Fruit fly (Drosophila melanogaster): ENCODE results near the gene Alg1.

Alg1 gene

DNA sequence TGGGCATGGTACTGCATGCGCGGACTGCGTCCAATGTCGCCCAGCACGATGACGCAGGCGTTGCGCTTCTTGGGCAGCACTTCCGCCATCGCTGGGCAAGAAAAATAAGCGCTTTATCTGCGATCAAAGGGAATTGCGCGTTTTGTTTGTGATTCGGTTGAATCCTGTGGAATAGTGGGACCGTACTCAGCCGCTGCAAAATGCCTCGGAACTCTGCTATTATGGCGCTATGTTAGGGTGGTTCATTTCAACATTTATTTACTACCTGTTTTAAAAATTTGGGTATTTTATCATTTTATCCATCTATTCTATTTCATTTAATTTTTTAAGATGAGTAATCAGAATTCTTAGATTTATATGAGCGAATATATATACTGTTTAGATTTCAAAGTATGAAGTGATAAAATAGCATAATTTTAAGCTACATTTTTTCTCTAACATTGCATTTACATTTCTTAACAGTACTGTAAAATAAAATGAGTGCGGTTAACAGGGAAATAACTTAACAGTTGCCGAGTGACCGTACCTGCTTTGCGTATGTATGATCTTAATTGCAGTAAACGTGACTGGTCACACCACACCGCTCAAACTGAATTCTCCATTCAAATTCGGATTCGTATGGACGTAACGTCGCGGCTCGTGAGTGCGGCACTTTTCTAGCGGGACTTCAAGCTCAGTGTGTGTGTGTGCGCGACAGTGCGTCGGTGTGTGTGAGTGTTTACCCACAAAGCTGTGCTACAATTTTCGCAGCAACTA is at the start of gene Alg1, which contains the start of gene tinc:
Alg1 (minus strand) TSS at position 184 of the 756 bp plus-strand sequence.
tinc (plus strand) TSS at position 591 of the 756 bp plus-strand sequence.
- TF ChIP-seq CG17801 (GFP tag; optimal IDR thresholded peaks at IDR 0.05; ENCODE audit: partially characterized antibody) = peak; percentile 96

DNA sequence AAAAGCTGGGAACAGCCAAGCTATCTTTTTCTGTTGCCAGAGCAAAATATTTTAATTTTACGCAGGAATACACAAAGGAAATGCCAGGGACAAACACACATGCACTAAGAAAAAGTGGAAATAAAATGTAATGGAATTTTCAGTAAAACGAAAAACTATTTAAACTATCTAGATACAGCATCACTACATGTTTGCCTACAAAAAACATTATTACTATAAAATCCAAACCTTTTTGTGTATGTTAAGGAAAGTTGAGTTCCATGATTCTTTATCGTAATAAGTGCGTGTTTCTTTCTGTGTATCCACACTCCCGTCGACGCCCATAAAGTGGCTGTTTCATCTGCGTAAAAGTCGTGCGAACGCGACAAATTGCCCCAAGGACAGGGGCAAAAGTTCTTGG is 38.2 kb upstream of the Alg1 start:
- no peak for TF ChIP-seq CG17801 (GFP tag; optimal IDR thresholded peaks at IDR 0.05; ENCODE audit: partially characterized antibody)

- no peak for TF ChIP-seq CG17801 (GFP tag; optimal IDR thresholded peaks at IDR 0.05; ENCODE audit: partially characterized antibody)
Measured at dm6 chr3R:17846966-17847365, 36.0 kb upstream of the Alg1 start.

DNA sequence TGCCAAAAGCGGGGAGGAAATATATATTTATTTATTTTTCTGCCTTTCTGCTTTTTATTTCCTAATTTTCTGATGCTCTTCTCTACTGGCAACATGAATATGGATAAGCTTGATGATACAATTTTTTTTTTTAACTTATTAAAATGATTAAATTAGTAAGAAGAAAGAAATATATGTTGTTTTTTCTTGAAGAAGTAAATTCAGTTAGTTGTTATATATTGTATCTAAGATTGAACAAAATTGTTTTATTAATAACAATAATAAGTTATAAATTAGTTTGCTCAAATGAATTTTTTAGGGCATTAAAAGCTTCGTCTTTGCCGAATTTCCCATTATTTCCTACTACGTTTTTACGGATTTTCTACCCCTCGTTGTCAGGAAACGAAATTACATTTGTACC is 19.6 kb upstream of the Alg1 start:
- TF ChIP-seq CG17801 (GFP tag; optimal IDR thresholded peaks at IDR 0.05; ENCODE audit: partially characterized antibody) = no peak

- TF ChIP-seq CG17801 (GFP tag; optimal IDR thresholded peaks at IDR 0.05; ENCODE audit: partially characterized antibody) = no peak
Measured at dm6 chr3R:17828653-17829052, 17.7 kb upstream of the Alg1 start.

DNA sequence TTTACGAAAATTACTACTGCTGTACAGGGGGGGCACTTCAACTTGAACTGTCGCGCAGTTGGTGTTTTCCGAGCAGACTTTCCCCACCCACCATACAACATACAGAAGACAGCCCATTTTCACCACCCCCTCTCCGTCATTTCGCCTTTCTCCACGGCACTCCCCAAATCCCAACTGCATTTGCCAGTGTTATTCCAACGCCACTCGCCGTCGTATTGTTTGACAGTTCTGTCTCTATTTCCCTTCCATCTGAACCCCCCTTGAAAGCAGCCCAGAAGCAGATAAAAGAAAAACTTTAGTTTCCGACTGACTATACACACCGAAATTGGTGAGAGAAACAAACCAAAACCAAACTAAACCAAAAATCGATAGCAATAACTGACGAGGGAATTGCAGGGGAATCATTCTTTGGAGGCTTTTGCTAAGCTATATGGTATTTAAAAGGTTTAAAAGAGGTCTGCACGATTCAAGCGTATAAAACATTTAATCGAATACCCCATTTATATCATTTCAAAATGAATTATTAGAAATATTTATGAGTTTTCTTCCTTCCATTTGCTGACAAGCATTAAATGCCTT is 16.2 kb upstream of the Alg1 start:
- no peak for TF ChIP-seq CG17801 (GFP tag; optimal IDR thresholded peaks at IDR 0.05; ENCODE audit: partially characterized antibody)

DNA sequence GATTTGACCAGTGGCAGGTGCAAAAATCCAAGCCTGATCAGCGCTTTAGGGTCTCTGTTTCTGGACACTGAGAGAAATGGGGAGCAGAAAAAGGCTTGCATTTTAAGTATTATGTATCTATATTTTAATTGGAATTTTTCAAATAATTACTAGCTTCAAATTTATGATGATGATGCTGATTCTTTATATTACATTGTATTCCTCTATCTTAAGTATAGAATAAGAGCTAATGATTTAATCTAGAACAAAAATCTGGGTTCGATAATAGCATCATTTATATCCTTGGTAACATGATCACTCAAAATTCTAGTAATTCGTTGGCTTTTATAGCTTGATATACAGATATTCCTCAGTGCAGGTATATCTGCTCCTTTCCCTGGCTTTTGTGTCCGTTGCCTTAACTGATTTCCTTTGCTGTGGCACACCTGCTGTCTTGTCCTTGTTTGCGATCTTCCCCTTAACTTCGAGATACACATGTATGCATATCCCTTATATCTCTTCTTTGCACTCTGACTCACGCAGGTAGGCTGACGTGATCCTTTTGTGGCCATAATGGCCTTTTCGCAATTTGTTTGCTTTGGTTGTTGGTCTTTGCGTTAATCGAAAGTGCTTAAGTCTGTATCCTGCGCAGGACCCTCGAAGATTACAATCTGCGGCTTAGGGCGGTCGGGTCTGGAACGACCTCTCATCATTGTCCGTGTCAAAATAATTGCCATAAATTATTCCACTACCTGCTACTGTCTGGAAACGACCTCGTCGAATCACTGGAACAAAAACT is 15.1 kb upstream of the Alg1 start:
- no peak for TF ChIP-seq CG17801 (GFP tag; optimal IDR thresholded peaks at IDR 0.05; ENCODE audit: partially characterized antibody)

DNA sequence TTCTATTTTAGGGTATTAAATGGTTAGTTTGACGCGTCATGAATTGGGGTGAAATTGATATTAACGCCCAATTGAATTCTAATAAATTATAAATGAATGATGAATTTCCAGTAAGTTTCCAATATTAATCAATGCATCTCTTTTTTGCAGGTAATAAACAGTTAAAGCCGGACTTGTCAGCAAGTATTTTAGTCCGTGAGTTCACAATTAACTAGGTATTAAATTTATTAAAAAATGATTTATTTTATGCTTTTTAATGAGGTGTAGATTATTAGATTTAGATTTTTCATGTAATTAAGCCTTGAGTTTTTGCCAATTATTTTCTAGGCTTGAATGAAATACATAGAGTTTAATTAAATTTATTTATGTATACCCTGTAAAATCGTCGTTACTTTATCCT is 10.8 kb upstream of the Alg1 start:
- TF ChIP-seq CG17801 (GFP tag; optimal IDR thresholded peaks at IDR 0.05; ENCODE audit: partially characterized antibody) = no peak

DNA sequence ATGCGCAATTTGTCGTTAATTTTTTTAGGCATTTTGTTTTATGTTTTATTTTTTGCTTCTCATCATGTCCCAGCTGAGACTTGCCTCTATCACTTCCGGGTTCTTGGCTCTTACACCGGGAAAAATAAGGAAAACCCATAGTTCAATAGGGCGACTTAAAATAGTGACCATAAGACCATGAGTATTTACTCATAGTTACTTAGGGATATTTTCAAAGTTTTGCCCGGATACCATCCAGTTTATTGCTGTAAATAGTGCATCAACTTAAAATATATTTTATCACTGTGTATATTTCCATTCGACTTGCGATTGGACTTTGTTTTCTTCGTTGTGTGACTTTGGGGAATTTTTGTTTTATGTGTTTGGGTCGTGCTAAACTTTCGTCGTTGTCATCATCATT is 7.9 kb upstream of the Alg1 start:
- no peak for TF ChIP-seq CG17801 (GFP tag; optimal IDR thresholded peaks at IDR 0.05; ENCODE audit: partially characterized antibody)

dm6 chr3R:17814191-17814923 is 3.4 kb upstream of the Alg1 start:
- no peak for TF ChIP-seq CG17801 (GFP tag; optimal IDR thresholded peaks at IDR 0.05; ENCODE audit: partially characterized antibody)

DNA sequence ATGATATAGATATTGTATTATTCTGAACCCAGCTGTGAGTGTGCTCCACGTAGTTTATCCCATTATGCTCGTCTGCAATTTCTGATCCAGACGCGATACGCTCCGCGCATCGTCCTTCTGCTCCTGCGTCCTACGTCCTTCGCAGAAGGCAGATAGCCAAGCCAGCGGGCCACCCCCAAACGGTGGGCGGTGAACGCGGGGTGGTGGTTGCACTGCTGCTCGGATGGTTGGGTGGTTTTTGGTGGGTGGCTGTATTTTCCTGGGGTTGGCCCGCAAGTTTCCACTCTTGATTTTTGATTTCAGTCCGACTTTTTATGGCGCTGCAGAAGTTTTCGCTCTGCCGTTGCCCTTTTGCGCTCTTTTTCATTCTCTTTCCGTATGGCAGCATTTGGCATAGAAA is 1.5 kb upstream of the Alg1 start:
- TF ChIP-seq CG17801 (GFP tag; optimal IDR thresholded peaks at IDR 0.05; ENCODE audit: partially characterized antibody) = no peak

- no peak for TF ChIP-seq CG17801 (GFP tag; optimal IDR thresholded peaks at IDR 0.05; ENCODE audit: partially characterized antibody)
Measured at dm6 chr3R:17811707-17812099, 769 bp upstream of the Alg1 start.

dm6 chr3R:17809014-17809413 is 1.9 kb downstream of the Alg1 start, which contains the start of gene Odj:
Odj (minus strand) TSS chr3R:17809222.
- peak; percentile 72 for TF ChIP-seq CG17801 (GFP tag; optimal IDR thresholded peaks at IDR 0.05; ENCODE audit: partially characterized antibody)

- peak; percentile 62 for TF ChIP-seq CG17801 (GFP tag; optimal IDR thresholded peaks at IDR 0.05; ENCODE audit: partially characterized antibody)
Measured at dm6 chr3R:17807035-17807606, 3.8 kb downstream of the Alg1 start, which contains the start of gene CG17801. CG17801 (minus strand) TSS chr3R:17807085.

dm6 chr3R:17805092-17805491 is 5.8 kb downstream of the Alg1 start, which contains the start of gene Nnk:
Nnk (minus strand) TSS chr3R:17805249.
- no peak for TF ChIP-seq CG17801 (GFP tag; optimal IDR thresholded peaks at IDR 0.05; ENCODE audit: partially characterized antibody)
